Worm (Caenorhabditis elegans): ENCODE data around the gene F56D5.3.

Gene F56D5.3

DNA sequence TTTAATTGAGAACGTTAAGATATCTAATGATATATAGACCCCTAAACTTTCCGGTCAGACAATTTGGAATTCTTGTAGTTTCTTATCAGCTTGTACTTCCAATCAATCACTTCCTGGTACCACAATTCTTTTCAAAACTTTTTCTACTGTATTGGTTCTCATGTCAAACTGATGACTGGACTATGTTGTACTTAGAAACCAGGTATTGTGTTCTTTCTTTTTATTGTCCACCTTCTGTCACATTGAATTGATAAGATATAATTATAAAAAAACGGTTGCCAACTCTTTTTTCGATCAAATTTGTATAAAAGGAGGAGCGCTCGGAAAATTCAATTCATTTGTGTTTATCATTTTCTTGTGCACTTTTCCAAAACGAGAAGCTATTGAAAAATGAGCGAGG, 19.1 kb upstream of the F56D5.3 start, which contains the start of gene C10C5.4:
TSS of gene C10C5.4 (plus strand) at position 281 of the 400 bp plus-strand sequence.
- TF ChIP-seq hlh-11 (tag; optimal IDR thresholded peaks at IDR 0.05), result peak; percentile 15
- TF ChIP-seq Y5F2A.4 (GFP tag; optimal IDR thresholded peaks at IDR 0.05), result no peak
- peak; percentile 79 for TF ChIP-seq dmd-6 (GFP tag; IDR thresholded peaks at IDR 0.05)
- TF ChIP-seq unc-62 (GFP tag; optimal IDR thresholded peaks at IDR 0.05 in 1 of 2), result peak in 1 of 2 experiments; percentile 38
- no peak for TF ChIP-seq unc-62 (tag; optimal IDR thresholded peaks at IDR 0.05)
- TF ChIP-seq nhr-48 (tag; optimal IDR thresholded peaks at IDR 0.05), result peak; percentile 34
- peak; percentile 68 for TF ChIP-seq dve-1 (tag; optimal IDR thresholded peaks at IDR 0.05; ENCODE audit: insufficient read depth)

DNA sequence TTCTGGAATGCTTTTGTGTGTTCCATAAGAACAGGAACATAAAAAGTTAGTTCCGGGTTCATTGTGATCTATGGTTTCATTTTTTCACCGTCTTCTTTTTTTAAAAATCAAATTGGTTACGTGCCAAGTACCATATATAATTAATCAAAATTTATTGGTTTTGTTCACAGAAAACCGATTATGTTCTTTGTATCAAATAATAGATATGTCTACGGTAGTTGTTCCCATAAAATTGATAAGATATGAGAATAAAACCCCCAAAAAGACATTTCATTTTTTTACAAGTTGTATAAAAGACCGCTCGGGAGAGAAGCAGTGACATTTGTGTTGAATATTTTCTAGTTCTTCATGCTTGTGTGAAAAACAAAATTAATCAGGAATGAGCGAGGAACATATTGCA, 16.2 kb upstream of the F56D5.3 start, which contains the start of gene C10C5.5:
TSS of gene C10C5.5 (plus strand) at position 301 of the 400 bp plus-strand sequence.
- TF ChIP-seq aha-1 (tag), result peak; percentile 17
- TF ChIP-seq nhr-42 (GFP tag; IDR thresholded peaks at IDR 0.05), result no peak

DNA sequence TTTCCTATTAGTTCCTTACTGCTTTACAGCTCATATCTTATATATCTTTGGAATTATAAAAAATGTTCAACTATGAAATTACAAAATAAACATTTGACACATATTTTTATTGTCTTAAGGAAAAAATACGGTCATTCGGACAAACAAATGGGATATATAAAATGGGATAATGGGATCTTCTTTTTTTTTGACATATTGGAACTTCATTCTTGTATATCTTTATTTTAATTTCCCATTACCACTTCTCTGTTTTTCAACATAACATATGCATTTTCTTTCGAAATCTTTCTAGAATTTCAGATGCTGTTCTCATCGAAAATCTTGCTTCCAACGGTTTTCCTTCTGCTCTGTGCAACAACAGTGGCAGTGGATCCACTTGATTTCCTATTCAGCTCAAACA, 12.6 kb upstream of the F56D5.3 start, which contains the start of gene C10C5.7:
TSS of gene C10C5.7 (plus strand) at position 301 of the 400 bp plus-strand sequence.
- TF ChIP-seq aha-1 (tag), result no peak
- no peak for TF ChIP-seq ztf-11 (tag; optimal IDR thresholded peaks at IDR 0.05)
- TF ChIP-seq unc-62 (GFP tag; optimal IDR thresholded peaks at IDR 0.05 in 1 of 2), result peak in 1 of 2 experiments; percentile 1
- no peak for TF ChIP-seq unc-62 (tag; optimal IDR thresholded peaks at IDR 0.05)
- TF ChIP-seq ctbp-1 (GFP tag; IDR thresholded peaks at IDR 0.05), result no peak

DNA sequence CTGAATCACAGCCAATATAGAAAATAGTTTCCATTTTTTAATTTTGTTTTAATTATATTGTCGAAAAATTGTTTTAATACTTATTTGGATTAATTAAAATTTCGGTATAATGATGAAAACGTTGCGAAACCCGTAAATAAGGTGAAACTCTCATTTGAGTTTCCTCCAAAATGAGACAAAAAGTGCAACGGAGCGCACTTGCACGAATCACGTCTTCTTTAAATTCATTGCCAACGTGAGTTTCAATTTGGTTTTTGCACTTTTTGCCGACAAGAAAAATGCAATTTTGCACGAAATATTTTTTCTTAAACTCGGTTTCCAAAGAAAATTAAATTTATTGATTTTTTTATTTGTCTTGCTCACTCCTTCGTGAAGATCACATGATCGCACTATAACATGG, 11.3 kb upstream of the F56D5.3 start, which contains the start of gene daf-15:
TSS of gene daf-15 (plus strand) at position 171 of the 400 bp plus-strand sequence.
- TF ChIP-seq lin-29 (GFP tag; IDR thresholded peaks at IDR 0.05), result no peak
- TF ChIP-seq dpl-1 (GFP tag; optimal IDR thresholded peaks at IDR 0.05), result peak; percentile 93
- TF ChIP-seq zip-11 (GFP tag; IDR thresholded peaks at IDR 0.05), result no peak
- no peak for TF ChIP-seq saeg-2 (GFP tag; IDR thresholded peaks at IDR 0.05)
- TF ChIP-seq pqm-1 (tag; optimal IDR thresholded peaks at IDR 0.05), result no peak
- no peak for TF ChIP-seq tra-1 (GFP tag; IDR thresholded peaks at IDR 0.05)
- TF ChIP-seq nhr-41 (GFP tag; IDR thresholded peaks at IDR 0.05), result no peak
- no peak for TF ChIP-seq skn-1 (tag; optimal IDR thresholded peaks at IDR 0.05)
- no peak for TF ChIP-seq mxl-2 (GFP tag; conservative IDR thresholded peaks at IDR 0.05)
- TF ChIP-seq sdz-12 (GFP tag; optimal IDR thresholded peaks at IDR 0.05), result no peak
- no peak for TF ChIP-seq fkh-10 (GFP tag; optimal IDR thresholded peaks at IDR 0.05)
- TF ChIP-seq mep-1 (tag; optimal IDR thresholded peaks at IDR 0.05), result peak; percentile 45
- TF ChIP-seq mes-2 (tag; optimal IDR thresholded peaks at IDR 0.05; ENCODE audit: poor library complexity, severe bottlenecking), result no peak
- TF ChIP-seq nhr-111 (GFP tag; optimal IDR thresholded peaks at IDR 0.05), result no peak
- TF ChIP-seq hlh-30 (tag; optimal IDR thresholded peaks at IDR 0.05; ENCODE audit: insufficient read depth), result peak; percentile 90
- TF ChIP-seq duxl-1 (tag; optimal IDR thresholded peaks at IDR 0.05; ENCODE audit: poor library complexity), result no peak
- TF ChIP-seq aha-1 (tag), result peak; percentile 93
- TF ChIP-seq lin-15B (tag; optimal IDR thresholded peaks at IDR 0.05), result no peak
- TF ChIP-seq daf-16 (GFP tag; optimal IDR thresholded peaks at IDR 0.05), result no peak
- TF ChIP-seq daf-16 (tag; optimal IDR thresholded peaks at IDR 0.05), result no peak
- TF ChIP-seq egl-43 (GFP tag; IDR thresholded peaks at IDR 0.05), result no peak
- peak; percentile 26 for TF ChIP-seq rbr-2 (tag; optimal IDR thresholded peaks at IDR 0.05)
- peak; percentile 28 for TF ChIP-seq dve-1 (tag; optimal IDR thresholded peaks at IDR 0.05; ENCODE audit: insufficient read depth)
- no peak for TF ChIP-seq ceh-82 (tag; optimal IDR thresholded peaks at IDR 0.05)
- no peak for TF ChIP-seq nhr-10 (tag; optimal IDR thresholded peaks at IDR 0.05)
- TF ChIP-seq F49E8.2 (tag; optimal IDR thresholded peaks at IDR 0.05; ENCODE audit: borderline replicate concordance), result no peak
- no peak for TF ChIP-seq daf-19 (GFP tag; conservative IDR thresholded peaks at IDR 0.05)
- TF ChIP-seq lim-7 (GFP tag; IDR thresholded peaks at IDR 0.05), result no peak
- TF ChIP-seq Y5F2A.4 (GFP tag; optimal IDR thresholded peaks at IDR 0.05), result no peak
- no peak for TF ChIP-seq hlh-11 (tag; optimal IDR thresholded peaks at IDR 0.05)
- no peak for TF ChIP-seq zag-1 (tag; optimal IDR thresholded peaks at IDR 0.05)
- TF ChIP-seq zfp-2 (tag; optimal IDR thresholded peaks at IDR 0.05), result no peak
- no peak for TF ChIP-seq jun-1 (tag; optimal IDR thresholded peaks at IDR 0.05)
- no peak for TF ChIP-seq ZK337.2 (GFP tag; IDR thresholded peaks at IDR 0.05)
- TF ChIP-seq spr-3 (GFP tag; optimal IDR thresholded peaks at IDR 0.05), result no peak
- TF ChIP-seq gei-8 (GFP tag; optimal IDR thresholded peaks at IDR 0.05), result no peak
- no peak for TF ChIP-seq zip-2 (tag; optimal IDR thresholded peaks at IDR 0.05)
- no peak for TF ChIP-seq lir-3 (tag; optimal IDR thresholded peaks at IDR 0.05)
- TF ChIP-seq hmg-1.1 (GFP tag; IDR thresholded peaks at IDR 0.05), result no peak
